Worm (Caenorhabditis elegans) whole organism, L4/young adult: ENCODE data around the gene F54E12.2.

Experiments
- W03F9.2 ChIP-seq: fragments of 150-350 bp; optimal IDR thresholded peaks from 2 replicates; lab custom pipeline; 2014; ENCODE audit warnings: missing biosample characterization, missing genetic modification characterization
- him-1 ChIP-seq: sonication (generic microtip); optimal IDR thresholded peaks from 2 replicates; lab custom pipeline; 2016; ENCODE audit warnings: missing genotype, missing genetic modification reagents, missing genetic modification characterization, missing compliant biosample characterization

- TF ChIP-seq him-1 (tag; lab: Kevin White, UChicago) (no peak), W03F9.2 (tag; lab: Kevin White, UChicago) (no peak)
Measured at ce11 chrIV:11313880-11314279, 23.1 kb downstream of the F54E12.2 start, which contains the start of gene dnj-2.
